Worm (Caenorhabditis elegans): ENCODE results near the gene dhs-22.

- TF ChIP-seq sox-4 (tag; optimal IDR thresholded peaks at IDR 0.05) (no peak), nhr-76 (tag; optimal IDR thresholded peaks at IDR 0.05) (no peak), ztf-11 (tag; optimal IDR thresholded peaks at IDR 0.05) (no peak), lin-15B (tag; optimal IDR thresholded peaks at IDR 0.05) (no peak)
These were observed 1.4 kb downstream of the dhs-22 start for ce11 chrV:14419855-14420254.
